Worm (Caenorhabditis elegans) whole organism, L4 larva: ENCODE data around the gene mxl-3.
A peak's percentile ranks its signal among the peaks of the same experiment; 100 is the strongest.

Experiments
- F10B5.3 ChIP-seq: sonication (generic microtip); optimal IDR thresholded peaks from 2 replicates; lab custom pipeline; 2016; ENCODE audit warnings: mild to moderate bottlenecking, missing genetic modification characterization, missing compliant biosample characterization
- F44E2.7 ChIP-seq: fragments of 200-800 bp; sonication (Bioruptor generic); IDR thresholded peaks from 2 replicates; pipeline ENCODE4 v2.1.2; 2022; ENCODE audit warnings: missing genetic modification characterization, missing compliant biosample characterization
- R02D3.7 ChIP-seq: fragments of 150-350 bp; sonication (generic microtip); optimal IDR thresholded peaks from 3 replicates; lab custom pipeline; 2014; ENCODE audit warnings: missing biosample characterization, missing genetic modification characterization
- aha-1 ChIP-seq: fragments of 150-350 bp; peaks from one replicate; lab custom pipeline; 2014; ENCODE audit warnings: missing biosample characterization, missing genetic modification characterization
- arid-1 ChIP-seq: fragments of 200-800 bp; sonication (Bioruptor generic); conservative IDR thresholded peaks from 2 replicates; pipeline ENCODE4 v1.3.6; 2022; ENCODE audit warnings: missing genetic modification reagents, missing genetic modification characterization, missing compliant biosample characterization
- ceh-20 ChIP-seq: fragments of 200-800 bp; sonication (Bioruptor generic); IDR thresholded peaks from 2 replicates; pipeline ENCODE4 v1.3.6; 2022; ENCODE audit warnings: missing genetic modification reagents, missing genetic modification characterization, missing compliant biosample characterization
- ces-1 ChIP-seq: fragments of 150-350 bp; sonication (generic microtip); optimal IDR thresholded peaks from 4 replicates; lab custom pipeline; 2014; ENCODE audit warnings: missing biosample characterization, missing genetic modification reagents, missing genetic modification characterization
- ctbp-1 ChIP-seq: fragments of 200-800 bp; sonication (Bioruptor generic); IDR thresholded peaks from 2 replicates; pipeline ENCODE4 v1.3.6; 2022; ENCODE audit warnings: missing genetic modification reagents, missing genetic modification characterization, missing compliant biosample characterization
- daf-16 ChIP-seq, 3 experiments: sonication (generic microtip); optimal IDR thresholded peaks; 2 replicates each; lab custom pipeline; 2016 to 2017; ENCODE audit warnings: missing genetic modification characterization in 3 of 3, missing genetic modification reagents in 3 of 3, mild to moderate bottlenecking in 2 of 3, missing compliant biosample characterization in 2 of 3, missing biosample characterization in 1 of 3, moderate library complexity in 1 of 3
- daf-19 ChIP-seq: fragments of 200-800 bp; sonication (Bioruptor generic); conservative IDR thresholded peaks from 2 replicates; pipeline ENCODE4 v1.3.6; 2022; ENCODE audit warnings: missing genetic modification characterization, missing compliant biosample characterization
- dmd-6 ChIP-seq: fragments of 200-800 bp; sonication (Bioruptor generic); IDR thresholded peaks from 2 replicates; pipeline ENCODE4 v1.3.6; 2022; ENCODE audit warnings: missing genetic modification reagents, missing genetic modification characterization, missing compliant biosample characterization
- dpl-1 ChIP-seq: fragments of 150-350 bp; optimal IDR thresholded peaks from 2 replicates; lab custom pipeline; 2014; ENCODE audit warnings: missing biosample characterization, missing genetic modification reagents, missing genetic modification characterization
- duxl-1 ChIP-seq: sonication (generic microtip); optimal IDR thresholded peaks from 2 replicates; lab custom pipeline; 2016; ENCODE audit warnings: mild to moderate bottlenecking, missing genetic modification characterization, moderate library complexity, missing compliant biosample characterization; ENCODE audit not compliant: poor library complexity
- dve-1 ChIP-seq: sonication (generic microtip); optimal IDR thresholded peaks from 2 replicates; lab custom pipeline; 2017; ENCODE audit warnings: antibody characterized with exemption, mild to moderate bottlenecking, missing genetic modification characterization, missing compliant biosample characterization; ENCODE audit not compliant: insufficient read depth
- egl-27 ChIP-seq: sonication (generic microtip); optimal IDR thresholded peaks from 3 replicates; lab custom pipeline; 2017; ENCODE audit warnings: missing biosample characterization, missing genetic modification reagents, missing genetic modification characterization
- egl-43 ChIP-seq: fragments of 200-800 bp; sonication (Bioruptor generic); IDR thresholded peaks from 2 replicates; pipeline ENCODE4 v1.3.6; 2022; ENCODE audit warnings: missing genetic modification reagents, missing genetic modification characterization, missing compliant biosample characterization
- hlh-11 ChIP-seq: fragments of 200-800 bp; sonication (Bioruptor generic); optimal IDR thresholded peaks from 2 replicates; lab custom pipeline; 2018; ENCODE audit warnings: mild to moderate bottlenecking, missing genetic modification characterization, missing compliant biosample characterization
- hlh-30 ChIP-seq: sonication (generic microtip); optimal IDR thresholded peaks from 2 replicates; lab custom pipeline; 2017; ENCODE audit warnings: antibody characterized with exemption, mild to moderate bottlenecking, missing genetic modification characterization, missing compliant biosample characterization; ENCODE audit not compliant: insufficient read depth
- lin-13 ChIP-seq: fragments of 150-350 bp; optimal IDR thresholded peaks from 2 replicates; lab custom pipeline; 2014; ENCODE audit warnings: missing biosample characterization, missing genetic modification reagents, missing genetic modification characterization
- lin-39 ChIP-seq: fragments of 150-350 bp; optimal IDR thresholded peaks from 2 replicates; lab custom pipeline; 2014; ENCODE audit warnings: missing biosample characterization, missing genetic modification reagents, missing genetic modification characterization
- lir-3 ChIP-seq: sonication (generic microtip); optimal IDR thresholded peaks from 2 replicates; lab custom pipeline; 2016; ENCODE audit warnings: mild to moderate bottlenecking, missing genetic modification characterization, missing compliant biosample characterization
- madf-9 ChIP-seq: fragments of 200-800 bp; sonication (Bioruptor generic); conservative IDR thresholded peaks from 2 replicates; pipeline ENCODE4 v1.3.6; 2022; ENCODE audit warnings: missing genetic modification reagents, missing genetic modification characterization, missing compliant biosample characterization
- mdl-1 ChIP-seq, 2 experiments: fragments of 150-350 bp in 1 of 2; sonication (generic microtip) in 1 of 2; optimal IDR thresholded peaks; 2 replicates each; lab custom pipeline; 2014 to 2017; ENCODE audit warnings: missing biosample characterization in 2 of 2, missing genetic modification characterization in 2 of 2
- mep-1 ChIP-seq: fragments of 150-350 bp; sonication (generic microtip); optimal IDR thresholded peaks from 3 replicates; lab custom pipeline; 2014; ENCODE audit warnings: missing biosample characterization, missing genetic modification characterization
- mes-2 ChIP-seq: sonication (generic microtip); optimal IDR thresholded peaks from 2 replicates; lab custom pipeline; 2016; ENCODE audit warnings: missing genotype, mild to moderate bottlenecking, missing genetic modification characterization, missing compliant biosample characterization; ENCODE audit not compliant: poor library complexity, severe bottlenecking
- mxl-3 ChIP-seq: fragments of 200-800 bp; sonication (Bioruptor generic); optimal IDR thresholded peaks from 2 replicates; lab custom pipeline; 2018; ENCODE audit warnings: mild to moderate bottlenecking, missing genetic modification characterization, missing compliant biosample characterization
- nhr-10 ChIP-seq: fragments of 150-350 bp; optimal IDR thresholded peaks from 2 replicates; lab custom pipeline; 2014; ENCODE audit warnings: missing biosample characterization, missing genetic modification characterization
- nhr-102 ChIP-seq: sonication (generic microtip); optimal IDR thresholded peaks from 2 replicates; lab custom pipeline; 2016; ENCODE audit warnings: mild to moderate bottlenecking, missing genetic modification characterization, moderate library complexity, missing compliant biosample characterization
- nhr-11 ChIP-seq: fragments of 150-350 bp; optimal IDR thresholded peaks from 2 replicates; lab custom pipeline; 2014; ENCODE audit warnings: missing biosample characterization, missing genetic modification characterization
- nhr-25 ChIP-seq: sonication (generic microtip); optimal IDR thresholded peaks from 2 replicates; lab custom pipeline; 2017; ENCODE audit warnings: missing genetic modification characterization, mild to moderate bottlenecking, missing compliant biosample characterization, antibody characterized with exemption, moderate library complexity, borderline replicate concordance; ENCODE audit not compliant: insufficient read depth
- nhr-28 ChIP-seq: fragments of 150-350 bp; optimal IDR thresholded peaks from 2 replicates; lab custom pipeline; 2014; ENCODE audit warnings: missing biosample characterization, missing genetic modification characterization
- nhr-77 ChIP-seq: fragments of 150-350 bp; optimal IDR thresholded peaks from 2 replicates; lab custom pipeline; 2014; ENCODE audit warnings: missing biosample characterization, missing genetic modification characterization
- pha-4 ChIP-seq, 2 experiments: fragments of 150-350 bp in 1 of 2; fragments of 200-800 bp in 1 of 2; sonication (Bioruptor generic) in 1 of 2; IDR thresholded peaks in 1 of 2; optimal IDR thresholded peaks in 1 of 2; 2 replicates each; pipeline versions ENCODE4 v1.3.6 to Lab custom; 2014 to 2022; ENCODE audit warnings: missing genetic modification characterization in 2 of 2, missing genetic modification reagents in 2 of 2, missing biosample characterization in 1 of 2, missing compliant biosample characterization in 1 of 2
- php-3 ChIP-seq: fragments of 200-800 bp; sonication (Bioruptor generic); IDR thresholded peaks from 2 replicates; pipeline ENCODE4 v1.3.6; 2022; ENCODE audit warnings: missing genetic modification reagents, missing genetic modification characterization, missing compliant biosample characterization
- snpc-1.2 ChIP-seq: fragments of 200-800 bp; sonication (Bioruptor generic); IDR thresholded peaks from 2 replicates; pipeline ENCODE4 v1.3.6; 2022; ENCODE audit warnings: missing genetic modification reagents, missing genetic modification characterization, missing compliant biosample characterization
- tag-97 ChIP-seq: fragments of 200-800 bp; sonication (Bioruptor generic); IDR thresholded peaks from 2 replicates; pipeline ENCODE4 v1.3.6; 2022; ENCODE audit warnings: missing genetic modification characterization, missing compliant biosample characterization
- unc-39 ChIP-seq: sonication (generic microtip); optimal IDR thresholded peaks from 2 replicates; lab custom pipeline; 2017; ENCODE audit warnings: missing biosample characterization, missing genetic modification characterization
- unc-62 ChIP-seq, 3 experiments: fragments of 150-350 bp in 1 of 3; sonication (generic microtip); optimal IDR thresholded peaks in 2 of 3; peaks in 1 of 3; 1 replicate in 1 of 3; 2 replicates in 2 of 3; lab custom pipeline; 2014 to 2017; ENCODE audit warnings: missing biosample characterization in 3 of 3, missing genetic modification characterization in 3 of 3, missing genetic modification reagents in 3 of 3, missing genotype in 1 of 3
- vab-7 ChIP-seq: fragments of 200-800 bp; sonication (Bioruptor generic); IDR thresholded peaks from 2 replicates; pipeline ENCODE4 v1.3.6; 2022; ENCODE audit warnings: missing genetic modification reagents, missing genetic modification characterization, missing compliant biosample characterization
- zip-11 ChIP-seq: fragments of 200-800 bp; sonication (Bioruptor generic); IDR thresholded peaks from 2 replicates; pipeline ENCODE4 v1.3.6; 2022; ENCODE audit warnings: missing genetic modification characterization, missing compliant biosample characterization

The mxl-3 gene

DNA sequence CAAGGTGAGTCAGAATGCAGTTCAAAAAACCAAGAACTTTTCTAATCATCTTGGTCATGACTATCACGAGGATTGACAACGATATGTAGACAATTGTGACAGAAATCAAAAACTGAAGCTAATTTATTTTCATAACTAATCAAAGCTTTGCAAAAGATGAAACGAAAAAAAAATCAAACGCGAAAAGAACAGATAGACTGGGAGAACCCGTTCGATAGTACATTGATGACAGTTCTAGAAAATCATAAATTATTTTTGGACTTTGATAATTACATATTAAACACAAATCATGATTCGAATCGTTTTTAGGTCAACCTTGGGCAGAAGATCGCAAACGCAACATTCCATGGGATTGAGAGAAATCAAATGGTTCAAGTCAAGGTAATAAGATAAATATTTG lies 25.6 kb downstream of the mxl-3 start (continued):
- TF ChIP-seq aha-1 (tag; lab: Kevin White, UChicago) (no peak), mdl-1 (tag; optimal IDR thresholded peaks at IDR 0.05; lab: Kevin White, UChicago) (peak in 1 of 2 experiments; percentile 72), egl-43 (GFP tag; lab: Robert Waterston, UW) (no peak), nhr-25 (peak; percentile 72), daf-19 (GFP tag; lab: Robert Waterston, UW) (no peak), lin-13 (GFP tag; lab: Kevin White, UChicago) (no peak), nhr-28 (tag; lab: Kevin White, UChicago) (peak; percentile 76)

DNA sequence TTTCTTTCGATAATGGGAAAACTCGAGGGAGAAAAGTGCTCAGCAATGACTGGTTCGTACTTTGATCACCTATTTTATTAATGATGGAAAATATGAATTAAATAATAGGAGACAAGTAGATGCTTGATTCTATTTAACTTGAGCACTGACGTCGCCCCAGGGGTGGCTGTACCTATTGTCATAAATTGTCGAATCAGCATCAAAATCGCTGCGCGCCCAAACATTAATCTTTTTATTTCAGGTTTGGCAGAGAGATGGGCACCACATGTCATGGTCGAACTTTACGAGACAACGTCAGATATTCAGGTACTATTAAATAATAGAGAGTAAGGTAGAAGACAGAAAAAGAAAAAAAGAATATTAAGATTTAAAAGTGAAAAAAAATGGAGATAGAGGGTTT lies 26.3 kb downstream of the mxl-3 start:
- TF ChIP-seq aha-1 (tag; lab: Kevin White, UChicago) (peak; percentile 96), arid-1 (no peak), ceh-20 (GFP tag; lab: Robert Waterston, UW) (peak; percentile 8; the same call in 1 of the 2 replicates)

- peak; percentile 56; the same call in 1 of the 2 replicates for TF ChIP-seq php-3 (GFP tag; lab: Robert Waterston, UW)
- no peak for TF ChIP-seq tag-97 (GFP tag; lab: Robert Waterston, UW)
Measured at ce11 chrX:13323697-13324096, 26.9 kb downstream of the mxl-3 start.

DNA sequence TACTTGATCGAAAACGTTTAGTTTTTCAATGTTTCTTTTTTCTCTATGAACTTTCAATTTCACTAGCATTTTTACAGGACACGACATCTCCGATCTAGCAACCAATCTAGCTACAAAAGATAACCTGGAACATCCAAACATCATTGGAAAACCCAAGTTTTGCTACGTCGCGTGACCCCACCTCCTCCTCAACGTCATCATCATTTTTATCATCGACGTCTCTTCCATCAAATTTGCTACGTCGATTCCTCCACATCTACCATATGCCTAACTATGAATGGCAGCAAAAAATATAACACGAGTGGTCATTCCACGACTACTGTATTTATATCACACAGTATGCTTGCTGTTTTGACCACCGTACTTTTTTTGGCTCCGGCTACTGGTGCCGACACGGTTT lies 27.7 kb downstream of the mxl-3 start, which contains the start of gene F46G10.2:
Gene F46G10.2 (plus strand): TSS at position 78 of the 400 bp plus-strand sequence.
- TF ChIP-seq nhr-102 (tag; lab: Kevin White, UChicago): no peak
- TF ChIP-seq dpl-1: no peak
- TF ChIP-seq egl-27 (tag; lab: Kevin White, UChicago): no peak
- TF ChIP-seq snpc-1.2: no peak
- TF ChIP-seq hlh-11 (tag; lab: Kevin White, UChicago): peak; percentile 60
- TF ChIP-seq lin-39 (tag; lab: Kevin White, UChicago): no peak
- no peak for TF ChIP-seq mdl-1 (tag; optimal IDR thresholded peaks at IDR 0.05; lab: Kevin White, UChicago)
- TF ChIP-seq pha-4 (GFP tag; IDR thresholded peaks at IDR 0.05; lab: Robert Waterston, UW): no peak
- no peak for TF ChIP-seq pha-4 (tag; optimal IDR thresholded peaks at IDR 0.05; lab: Kevin White, UChicago)
- TF ChIP-seq nhr-25: no peak
- TF ChIP-seq unc-39: no peak
- TF ChIP-seq madf-9 (GFP tag; lab: Robert Waterston, UW): no peak
- no peak for TF ChIP-seq nhr-11 (tag; lab: Kevin White, UChicago)
- TF ChIP-seq lir-3 (tag; lab: Kevin White, UChicago): no peak
- TF ChIP-seq nhr-10: no peak
- no peak for TF ChIP-seq vab-7 (GFP tag; lab: Robert Waterston, UW)
- peak; percentile 32 for TF ChIP-seq hlh-30 (tag; lab: Kevin White, UChicago)
- no peak for TF ChIP-seq F10B5.3 (tag; lab: Kevin White, UChicago)
- TF ChIP-seq tag-97 (GFP tag; lab: Robert Waterston, UW): no peak
- TF ChIP-seq ctbp-1 (GFP tag; lab: Robert Waterston, UW): no peak
- TF ChIP-seq nhr-28 (tag; lab: Kevin White, UChicago): peak; percentile 26
- TF ChIP-seq mep-1 (tag; lab: Kevin White, UChicago): no peak
- 0 out of 2 replicates have a peak, but pooled peaks have one; percentile 15 for TF ChIP-seq dmd-6

ce11 chrX:13320575-13320974 lies 30.0 kb downstream of the mxl-3 start:
- TF ChIP-seq R02D3.7 (tag; lab: Kevin White, UChicago) (no peak), dve-1 (tag; lab: Kevin White, UChicago) (peak; percentile 37), unc-62 (GFP tag; optimal IDR thresholded peaks at IDR 0.05 in 1 of 2; lab: Kevin White, UChicago) (peak in 1 of 2 experiments; percentile 97), unc-62 (tag; optimal IDR thresholded peaks at IDR 0.05; lab: Kevin White, UChicago) (no peak), pha-4 (GFP tag; IDR thresholded peaks at IDR 0.05; lab: Robert Waterston, UW) (no peak), pha-4 (tag; optimal IDR thresholded peaks at IDR 0.05; lab: Kevin White, UChicago) (no peak), mxl-3 (GFP tag; lab: Kevin White, UChicago) (peak; percentile 16), nhr-28 (tag; lab: Kevin White, UChicago) (peak; percentile 79), ceh-20 (GFP tag; lab: Robert Waterston, UW) (0 out of 2 replicates have a peak, but pooled peaks have one; percentile 56), zip-11 (no peak), mes-2 (tag; lab: Kevin White, UChicago) (peak; percentile 33), duxl-1 (no peak), nhr-10 (peak; percentile 2), daf-16 (GFP tag; optimal IDR thresholded peaks at IDR 0.05; lab: Kevin White, UChicago) (no peak), daf-16 (tag; optimal IDR thresholded peaks at IDR 0.05; lab: Kevin White, UChicago) (peak; percentile 62), nhr-77 (peak; percentile 6), hlh-11 (tag; lab: Kevin White, UChicago) (peak; percentile 79), F44E2.7 (no peak), ces-1 (no peak), php-3 (GFP tag; lab: Robert Waterston, UW) (peak; percentile 46; the same call in 1 of the 2 replicates)
